Worm (Caenorhabditis elegans): Measurements from ENCODE around the gene dnj-20.

DNA sequence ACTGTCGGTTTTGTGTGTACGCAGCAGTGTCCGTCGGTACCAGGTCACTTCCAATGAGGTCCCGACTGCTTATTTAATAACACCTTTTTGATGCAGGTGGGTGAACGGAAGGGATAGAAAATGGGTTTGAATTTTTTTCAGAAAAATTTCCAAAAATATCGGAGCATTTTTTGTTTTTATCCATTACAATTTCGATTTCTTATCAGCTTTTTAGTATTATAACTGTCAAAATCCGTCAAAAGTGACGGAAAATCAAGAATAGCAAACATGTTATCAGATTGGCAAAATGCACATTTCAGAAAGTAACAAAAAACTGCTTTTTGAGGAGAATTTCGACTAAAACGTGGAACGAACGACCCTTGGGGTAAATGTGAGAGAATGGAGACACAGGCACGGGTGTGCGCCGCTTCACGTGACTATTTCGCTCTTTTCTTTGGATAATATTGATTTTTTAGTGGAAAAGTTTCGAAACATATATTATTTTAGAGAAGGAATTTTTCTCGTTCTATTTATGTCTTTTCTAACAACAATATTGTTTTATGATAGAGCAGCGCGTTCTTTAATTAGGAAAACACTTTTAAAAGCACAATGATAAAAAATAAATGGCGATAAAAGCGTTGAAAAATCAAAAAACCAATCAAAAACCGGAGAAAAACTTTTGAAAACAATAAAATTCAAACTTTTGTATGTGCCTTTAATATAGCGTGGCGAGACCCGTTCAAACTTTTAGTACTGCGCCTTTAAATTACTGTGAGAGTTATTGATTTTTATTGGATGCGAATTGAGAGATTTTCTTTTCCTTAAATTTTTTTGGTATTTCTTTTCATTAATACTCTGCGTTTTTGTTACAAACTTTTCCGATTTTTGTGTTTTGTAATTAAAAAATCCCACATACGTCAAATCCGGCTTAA, 23.2 kb upstream of the dnj-20 start, which contains the start of gene sqv-8:
- TF ChIP-seq ztf-6 (GFP tag; IDR thresholded peaks at IDR 0.05) (no peak), madf-8 (GFP tag; conservative IDR thresholded peaks at IDR 0.05) (peak; percentile 76), snpc-4 (GFP tag; optimal IDR thresholded peaks at IDR 0.05) (no peak), snpc-4 (tag; optimal IDR thresholded peaks at IDR 0.05) (no peak), ztf-18 (tag; optimal IDR thresholded peaks at IDR 0.05) (no peak)
